Fruit fly (Drosophila melanogaster): ENCODE results near the gene hkb.

DNA sequence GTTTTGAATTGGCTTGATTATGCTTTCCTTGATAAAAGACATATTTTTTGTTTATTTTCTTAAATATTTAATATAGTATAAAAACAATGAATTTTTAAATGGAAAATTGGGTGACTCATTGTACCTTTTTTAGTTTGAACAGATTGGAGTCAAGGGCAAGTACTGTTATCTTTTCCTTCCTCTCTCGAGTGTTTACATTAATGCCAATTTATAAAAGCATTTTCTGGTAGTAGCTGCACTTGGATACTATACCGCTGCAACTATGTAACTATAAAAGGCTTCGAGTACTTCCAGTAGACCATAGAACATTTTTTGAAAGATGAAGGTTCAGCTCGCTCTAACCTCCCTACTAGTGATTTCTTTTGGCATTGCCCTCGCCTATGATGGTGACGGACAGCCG lies 11.6 kb downstream of the hkb start, which contains the start of gene CG14645:
- TF ChIP-seq CTCF (optimal IDR thresholded peaks at IDR 0.05), result no peak
- TF ChIP-seq CG8478 (optimal IDR thresholded peaks at IDR 0.05), result no peak

Measured in S2 (cell line).